Fruit fly (Drosophila melanogaster): ENCODE data around the gene CG13284.

The CG13284 gene

dm6 chr2L:16845179-16845578 lies 3.3 kb downstream of the CG13284 start:
- TF ChIP-seq toe (GFP tag; optimal IDR thresholded peaks at IDR 0.05) (no peak), Hr96 (GFP tag; optimal IDR thresholded peaks at IDR 0.05) (no peak), CG11617 (GFP tag; optimal IDR thresholded peaks at IDR 0.05) (no peak), CG7045 (GFP tag; optimal IDR thresholded peaks at IDR 0.05) (no peak), kay (GFP tag; ENCODE audit: borderline replicate concordance) (no peak), CG33017 (tag; optimal IDR thresholded peaks at IDR 0.05) (no peak), pad (GFP tag; optimal IDR thresholded peaks at IDR 0.05) (no peak), ovo (GFP tag; optimal IDR thresholded peaks at IDR 0.05) (no peak), Crg-1 (GFP tag; optimal IDR thresholded peaks at IDR 0.05) (no peak), bab1 (GFP tag; optimal IDR thresholded peaks at IDR 0.05) (no peak), CG5204 (GFP tag; optimal IDR thresholded peaks at IDR 0.05) (no peak), CG12768 (GFP tag; optimal IDR thresholded peaks at IDR 0.05) (no peak), cnc (optimal IDR thresholded peaks at IDR 0.05) (no peak), CG1620 (GFP tag; optimal IDR thresholded peaks at IDR 0.05) (no peak)

dm6 chr2L:16843336-16843735 lies 5.2 kb downstream of the CG13284 start:
- peak; percentile 53 for TF ChIP-seq kay (GFP tag; ENCODE audit: borderline replicate concordance)
- no peak for TF ChIP-seq Crg-1 (GFP tag; optimal IDR thresholded peaks at IDR 0.05)

dm6 chr2L:16842505-16842904 lies 6.0 kb downstream of the CG13284 start:
- TF ChIP-seq CG7045 (GFP tag; optimal IDR thresholded peaks at IDR 0.05) (no peak), pad (GFP tag; optimal IDR thresholded peaks at IDR 0.05) (no peak), CG12768 (GFP tag; optimal IDR thresholded peaks at IDR 0.05) (no peak), CG1620 (GFP tag; optimal IDR thresholded peaks at IDR 0.05) (no peak), CG14711 (tag; optimal IDR thresholded peaks at IDR 0.05) (no peak), CG11617 (GFP tag; optimal IDR thresholded peaks at IDR 0.05) (no peak), CG7101 (tag; optimal IDR thresholded peaks at IDR 0.05) (no peak), toe (GFP tag; optimal IDR thresholded peaks at IDR 0.05) (no peak), Mnt (GFP tag; optimal IDR thresholded peaks at IDR 0.05) (no peak), CG5204 (GFP tag; optimal IDR thresholded peaks at IDR 0.05) (no peak), kay (GFP tag; ENCODE audit: borderline replicate concordance) (no peak), cnc (optimal IDR thresholded peaks at IDR 0.05) (no peak), CG33017 (tag; optimal IDR thresholded peaks at IDR 0.05) (no peak), Crg-1 (GFP tag; optimal IDR thresholded peaks at IDR 0.05) (no peak), Clk (GFP tag; optimal IDR thresholded peaks at IDR 0.05) (no peak)

- TF ChIP-seq Clk (GFP tag; optimal IDR thresholded peaks at IDR 0.05): no peak
- TF ChIP-seq cic (GFP tag; optimal IDR thresholded peaks at IDR 0.05): no peak
These were observed 8.9 kb downstream of the CG13284 start for dm6 chr2L:16839665-16840064.

dm6 chr2L:16837672-16838071 lies 10.8 kb downstream of the CG13284 start, which contains the start of the genes SclA and SclB:
Gene SclA (plus strand): TSS chr2L:16837972.
Gene SclB (plus strand): TSS chr2L:16837972.
- TF ChIP-seq bab1 (GFP tag; optimal IDR thresholded peaks at IDR 0.05) (no peak), kay (GFP tag; ENCODE audit: borderline replicate concordance) (peak; percentile 1)

- TF ChIP-seq kay (GFP tag; ENCODE audit: borderline replicate concordance) (no peak), Crg-1 (GFP tag; optimal IDR thresholded peaks at IDR 0.05) (no peak), ovo (GFP tag; optimal IDR thresholded peaks at IDR 0.05) (no peak), Clk (GFP tag; optimal IDR thresholded peaks at IDR 0.05) (no peak), toe (GFP tag; optimal IDR thresholded peaks at IDR 0.05) (no peak), CG1620 (GFP tag; optimal IDR thresholded peaks at IDR 0.05) (no peak), Mnt (GFP tag; optimal IDR thresholded peaks at IDR 0.05) (no peak), cic (GFP tag; optimal IDR thresholded peaks at IDR 0.05) (no peak)
These were observed 11.4 kb downstream of the CG13284 start, which contains the start of gene Nepl9 for dm6 chr2L:16837158-16837557. Gene Nepl9 (minus strand): TSS chr2L:16837258.

- TF ChIP-seq ovo (GFP tag; optimal IDR thresholded peaks at IDR 0.05) (no peak), kay (GFP tag; ENCODE audit: borderline replicate concordance) (no peak), CG5204 (GFP tag; optimal IDR thresholded peaks at IDR 0.05) (no peak), CG1620 (GFP tag; optimal IDR thresholded peaks at IDR 0.05) (no peak), Hr96 (GFP tag; optimal IDR thresholded peaks at IDR 0.05) (no peak), CG11617 (GFP tag; optimal IDR thresholded peaks at IDR 0.05) (no peak), Mnt (GFP tag; optimal IDR thresholded peaks at IDR 0.05) (no peak), CG33017 (tag; optimal IDR thresholded peaks at IDR 0.05) (no peak), tj (GFP tag; optimal IDR thresholded peaks at IDR 0.05) (no peak), CG7101 (tag; optimal IDR thresholded peaks at IDR 0.05) (no peak), CG14711 (tag; optimal IDR thresholded peaks at IDR 0.05) (no peak), Clk (GFP tag; optimal IDR thresholded peaks at IDR 0.05) (no peak), bab1 (GFP tag; optimal IDR thresholded peaks at IDR 0.05) (no peak), pad (GFP tag; optimal IDR thresholded peaks at IDR 0.05) (no peak), Crg-1 (GFP tag; optimal IDR thresholded peaks at IDR 0.05) (no peak), CG12768 (GFP tag; optimal IDR thresholded peaks at IDR 0.05) (no peak), toe (GFP tag; optimal IDR thresholded peaks at IDR 0.05) (no peak), cnc (optimal IDR thresholded peaks at IDR 0.05) (no peak), CG7045 (GFP tag; optimal IDR thresholded peaks at IDR 0.05) (no peak)
These were observed 14.1 kb downstream of the CG13284 start, which contains the start of gene CG13282 for dm6 chr2L:16834402-16834801. Gene CG13282 (minus strand): TSS chr2L:16834502.

Measured in whole organism, adult.